Fruit fly (Drosophila melanogaster): ENCODE measurements around the gene CG14259.

DNA sequence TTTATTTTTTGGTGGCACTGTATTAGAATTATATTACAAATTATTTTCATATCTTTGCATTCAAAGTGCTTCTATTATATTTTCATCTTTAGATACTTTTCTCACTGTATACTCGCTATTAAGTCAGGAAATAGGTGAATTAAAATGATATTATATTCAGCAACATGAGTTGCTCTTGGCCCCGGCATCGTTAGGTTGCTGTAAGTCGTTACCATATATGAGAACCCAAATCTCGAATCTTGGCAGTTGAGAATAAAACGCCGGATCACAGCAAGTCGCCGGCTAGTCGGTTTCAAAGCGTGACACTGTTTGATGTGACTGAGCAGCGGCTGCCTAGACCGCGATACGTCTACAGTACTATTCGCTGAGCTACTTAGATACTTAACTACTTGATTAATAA, at the start of gene CG14259:
- TF ChIP-seq Myc (optimal IDR thresholded peaks at IDR 0.05) (no peak), h (optimal IDR thresholded peaks at IDR 0.05) (no peak), insv (optimal IDR thresholded peaks at IDR 0.05) (no peak), psq (optimal IDR thresholded peaks at IDR 0.05) (no peak), Sin3A (optimal IDR thresholded peaks at IDR 0.05) (no peak), ttk (optimal IDR thresholded peaks at IDR 0.05) (no peak)
